Fruit fly (Drosophila melanogaster): ENCODE results near the gene btsz.
A peak's percentile ranks its signal among the peaks of the same experiment; 100 is the strongest.

The btsz gene

dm6 chr3R:14873345-14873744, 1.9 kb downstream of the btsz start:
- TF ChIP-seq CG10543 (GFP tag; optimal IDR thresholded peaks at IDR 0.05): peak; percentile 28
- peak; percentile 96 for TF ChIP-seq Deaf1 (tag; optimal IDR thresholded peaks at IDR 0.05)
- TF ChIP-seq CG4424 (GFP tag; optimal IDR thresholded peaks at IDR 0.05): peak; percentile 59
- no peak for TF ChIP-seq CG10267 (tag; optimal IDR thresholded peaks at IDR 0.05)
- peak; percentile 100 for TF ChIP-seq scrt (GFP tag; optimal IDR thresholded peaks at IDR 0.05)
- peak; percentile 29 for TF ChIP-seq CG13894 (tag; optimal IDR thresholded peaks at IDR 0.05)
- TF ChIP-seq cg (GFP tag; optimal IDR thresholded peaks at IDR 0.05): peak; percentile 6
- peak; percentile 9 for TF ChIP-seq CG18599 (GFP tag; optimal IDR thresholded peaks at IDR 0.05)
- TF ChIP-seq sob (GFP tag; IDR thresholded peaks at IDR 0.05): no peak
- TF ChIP-seq CG5180 (GFP tag; optimal IDR thresholded peaks at IDR 0.05): peak; percentile 52
- TF ChIP-seq zfh2 (GFP tag; optimal IDR thresholded peaks at IDR 0.05): no peak
- TF ChIP-seq Blimp-1 (GFP tag; optimal IDR thresholded peaks at IDR 0.05): no peak
- TF ChIP-seq Eip74EF (GFP tag; optimal IDR thresholded peaks at IDR 0.05): no peak
- TF ChIP-seq CG6683 (GFP tag; optimal IDR thresholded peaks at IDR 0.05): no peak
- TF ChIP-seq bigmax (GFP tag; optimal IDR thresholded peaks at IDR 0.05): no peak
- no peak for TF ChIP-seq YL-1 (GFP tag; optimal IDR thresholded peaks at IDR 0.05)
- TF ChIP-seq Gug (GFP tag; IDR thresholded peaks at IDR 0.05): no peak
- no peak for TF ChIP-seq ac (GFP tag; optimal IDR thresholded peaks at IDR 0.05)
- 0 out of 2 replicates have a peak, but pooled peaks have one; percentile 4 for TF ChIP-seq Rfx (GFP tag; IDR thresholded peaks at IDR 0.05)
- no peak for TF ChIP-seq lola (GFP tag; optimal IDR thresholded peaks at IDR 0.05)
- TF ChIP-seq abd-A (tag; optimal IDR thresholded peaks at IDR 0.05): peak; percentile 96

- TF ChIP-seq cas (GFP tag; IDR thresholded peaks at IDR 0.05): no peak
- peak; percentile 28 for TF ChIP-seq sens (GFP tag)
- TF ChIP-seq CG11247 (GFP tag; IDR thresholded peaks at IDR 0.05): no peak
- no peak for TF ChIP-seq mirr (GFP tag; optimal IDR thresholded peaks at IDR 0.05)
- TF ChIP-seq Ets65A (GFP tag): peak; percentile 91
These were observed 10.5 kb downstream of the btsz start for dm6 chr3R:14864819-14865218.

dm6 chr3R:14853767-14854191, 21.5 kb downstream of the btsz start:
- TF ChIP-seq CG6791 (GFP tag; IDR thresholded peaks at IDR 0.05; ENCODE audit: partially characterized antibody) (0 out of 3 replicates have a peak, but pooled peaks have one; percentile 16), CG7839 (tag; optimal IDR thresholded peaks at IDR 0.05) (peak; percentile 20), HmgZ (tag; optimal IDR thresholded peaks at IDR 0.05) (peak; percentile 71), CG18011 (GFP tag; optimal IDR thresholded peaks at IDR 0.05) (peak; percentile 9), CG8924 (tag; optimal IDR thresholded peaks at IDR 0.05) (peak; percentile 27), CG7786 (GFP tag; optimal IDR thresholded peaks at IDR 0.05) (no peak), so (GFP tag; IDR thresholded peaks at IDR 0.05) (peak; percentile 69), CG16779 (GFP tag; IDR thresholded peaks at IDR 0.05) (no peak), CG1603 (tag; optimal IDR thresholded peaks at IDR 0.05) (peak; percentile 33), gcm2 (GFP tag; optimal IDR thresholded peaks at IDR 0.05) (peak; percentile 2), CG15269 (tag; optimal IDR thresholded peaks at IDR 0.05) (peak; percentile 3), CG12659 (GFP tag; optimal IDR thresholded peaks at IDR 0.05) (peak; percentile 44), stc (GFP tag; IDR thresholded peaks at IDR 0.05) (peak; percentile 24; the same call in 1 of the 2 replicates), Lpt (GFP tag; optimal IDR thresholded peaks at IDR 0.05) (no peak), Fer1 (GFP tag; optimal IDR thresholded peaks at IDR 0.05) (peak; percentile 88), CG2129 (GFP tag; IDR thresholded peaks at IDR 0.05; ENCODE audit: partially characterized antibody) (no peak), sc (optimal IDR thresholded peaks at IDR 0.05) (no peak), sc (GFP tag; optimal IDR thresholded peaks at IDR 0.05) (no peak), CG6683 (GFP tag; optimal IDR thresholded peaks at IDR 0.05) (peak; percentile 62), NFAT (GFP tag; IDR thresholded peaks at IDR 0.05) (peak; percentile 56; the same call in 1 of the 2 replicates), croc (GFP tag; conservative IDR thresholded peaks at IDR 0.05) (no peak), al (GFP tag; IDR thresholded peaks at IDR 0.05) (no peak), CG10565 (GFP tag; optimal IDR thresholded peaks at IDR 0.05) (no peak), gem (tag; optimal IDR thresholded peaks at IDR 0.05) (no peak)
